Worm (Caenorhabditis elegans) whole organism, L1 larva: ENCODE measurements around the gene cyp-31A3.

Experiments
- C04F5.9 ChIP-seq: sonication (generic microtip); optimal IDR thresholded peaks from 2 replicates; lab custom pipeline; 2016; ENCODE audit warnings: missing genetic modification characterization, missing compliant biosample characterization
- C16A3.4 ChIP-seq: fragments of 150-350 bp; optimal IDR thresholded peaks from 2 replicates; lab custom pipeline; 2014; ENCODE audit warnings: missing biosample characterization, missing genetic modification characterization
- C34B4.2 ChIP-seq: sonication (generic microtip); optimal IDR thresholded peaks from 2 replicates; lab custom pipeline; 2017; ENCODE audit warnings: mild to moderate bottlenecking, missing genetic modification characterization, missing compliant biosample characterization
- Y116A8C.19 ChIP-seq: sonication (generic microtip); optimal IDR thresholded peaks from 2 replicates; lab custom pipeline; 2016; ENCODE audit warnings: missing compliant biosample characterization, missing genetic modification characterization, borderline replicate concordance
- aly-2 ChIP-seq: fragments of 150-350 bp; optimal IDR thresholded peaks from 2 replicates; lab custom pipeline; 2014; ENCODE audit warnings: missing biosample characterization, missing genetic modification characterization
- blmp-1 ChIP-seq: fragments of 150-350 bp; optimal IDR thresholded peaks from 2 replicates; lab custom pipeline; 2014; ENCODE audit warnings: missing biosample characterization, missing genetic modification characterization
- ceh-63 ChIP-seq: fragments of 200-800 bp; sonication (Bioruptor generic); optimal IDR thresholded peaks from 2 replicates; lab custom pipeline; 2018; ENCODE audit warnings: mild to moderate bottlenecking, missing genetic modification characterization, missing compliant biosample characterization
- ceh-88 ChIP-seq: fragments of 200-800 bp; sonication (Bioruptor generic); IDR thresholded peaks from 2 replicates; pipeline ENCODE4 v1.3.6; 2022; ENCODE audit warnings: missing genetic modification characterization, missing compliant biosample characterization
- ces-1 ChIP-seq: fragments of 150-350 bp; optimal IDR thresholded peaks from 2 replicates; lab custom pipeline; 2014; ENCODE audit warnings: missing biosample characterization, missing genetic modification reagents, missing genetic modification characterization
- efl-3 ChIP-seq: fragments of 200-800 bp; sonication (Bioruptor generic); optimal IDR thresholded peaks from 2 replicates; lab custom pipeline; 2018; ENCODE audit warnings: mild to moderate bottlenecking, missing genetic modification characterization, missing compliant biosample characterization
- elt-2 ChIP-seq: sonication (generic microtip); optimal IDR thresholded peaks from 2 replicates; lab custom pipeline; 2016; ENCODE audit warnings: missing genetic modification characterization, mild to moderate bottlenecking, inconsistent platforms, missing compliant biosample characterization, missing genetic modification reagents
- elt-3 ChIP-seq, 6 experiments: fragments of 150-350 bp in 1 of 6; sonication (generic microtip); optimal IDR thresholded peaks; 2 replicates each; lab custom pipeline; 2017 to 2018; ENCODE audit warnings: missing biosample characterization in 6 of 6, missing genetic modification characterization in 6 of 6, inconsistent platforms in 1 of 6
- fos-1 ChIP-seq: fragments of 150-350 bp; optimal IDR thresholded peaks from 2 replicates; lab custom pipeline; 2014; ENCODE audit warnings: missing biosample characterization, missing genetic modification characterization
- grh-1 ChIP-seq: fragments of 200-800 bp; sonication (Bioruptor generic); IDR thresholded peaks from 2 replicates; pipeline ENCODE4 v1.3.6; 2022; ENCODE audit warnings: missing genetic modification reagents, missing genetic modification characterization, missing compliant biosample characterization
- hlh-17 ChIP-seq: fragments of 200-800 bp; sonication (Bioruptor generic); optimal IDR thresholded peaks from 2 replicates; lab custom pipeline; 2018; ENCODE audit warnings: missing genetic modification characterization, mild to moderate bottlenecking, missing compliant biosample characterization, moderate library complexity, borderline replicate concordance
- hlh-4 ChIP-seq: sonication (generic microtip); optimal IDR thresholded peaks from 2 replicates; lab custom pipeline; 2016; ENCODE audit warnings: mild to moderate bottlenecking, missing genetic modification characterization, missing compliant biosample characterization
- hpl-2 ChIP-seq: fragments of 150-350 bp; optimal IDR thresholded peaks from 2 replicates; lab custom pipeline; 2014; ENCODE audit warnings: missing biosample characterization, missing genetic modification reagents, missing genetic modification characterization
- irx-1 ChIP-seq: sonication (generic microtip); optimal IDR thresholded peaks from 2 replicates; lab custom pipeline; 2016; ENCODE audit warnings: missing genetic modification characterization, missing compliant biosample characterization
- jun-1 ChIP-seq: fragments of 150-350 bp; optimal IDR thresholded peaks from 2 replicates; lab custom pipeline; 2014; ENCODE audit warnings: missing biosample characterization, missing genetic modification reagents, missing genetic modification characterization
- lin-13 ChIP-seq: fragments of 150-350 bp; optimal IDR thresholded peaks from 2 replicates; lab custom pipeline; 2014; ENCODE audit warnings: missing biosample characterization, missing genetic modification reagents, missing genetic modification characterization
- lin-14 ChIP-seq: fragments of 200-800 bp; sonication (Bioruptor generic); optimal IDR thresholded peaks from 2 replicates; lab custom pipeline; 2018; ENCODE audit warnings: mild to moderate bottlenecking, missing genetic modification characterization, moderate library complexity, missing compliant biosample characterization
- lin-15B ChIP-seq: fragments of 150-350 bp; sonication (generic microtip); optimal IDR thresholded peaks from 3 replicates; lab custom pipeline; 2014; ENCODE audit warnings: missing biosample characterization, missing genetic modification characterization
- lin-39 ChIP-seq: fragments of 150-350 bp; optimal IDR thresholded peaks from 2 replicates; lab custom pipeline; 2014; ENCODE audit warnings: missing biosample characterization, missing genetic modification reagents, missing genetic modification characterization
- lir-3 ChIP-seq: sonication (generic microtip); optimal IDR thresholded peaks from 2 replicates; lab custom pipeline; 2016; ENCODE audit warnings: mild to moderate bottlenecking, missing genetic modification characterization, moderate library complexity, missing compliant biosample characterization; ENCODE audit not compliant: poor library complexity
- mab-9 ChIP-seq: fragments of 200-800 bp; sonication (Bioruptor generic); IDR thresholded peaks from 2 replicates; pipeline ENCODE4 v1.3.6; 2022; ENCODE audit warnings: missing genetic modification reagents, missing genetic modification characterization, missing compliant biosample characterization
- mep-1 ChIP-seq: fragments of 150-350 bp; optimal IDR thresholded peaks from 2 replicates; lab custom pipeline; 2014; ENCODE audit warnings: missing biosample characterization, missing genetic modification characterization
- nhr-19 ChIP-seq: fragments of 200-800 bp; sonication (Bioruptor generic); conservative IDR thresholded peaks from 2 replicates; pipeline ENCODE4 v1.3.6; 2022; ENCODE audit warnings: missing genetic modification characterization, missing compliant biosample characterization
- nhr-20 ChIP-seq: sonication (generic microtip); optimal IDR thresholded peaks from 2 replicates; lab custom pipeline; 2016; ENCODE audit warnings: mild to moderate bottlenecking, missing genetic modification characterization, missing compliant biosample characterization
- nhr-28 ChIP-seq: fragments of 150-350 bp; optimal IDR thresholded peaks from 2 replicates; lab custom pipeline; 2014; ENCODE audit warnings: missing biosample characterization, missing genetic modification characterization
- nhr-47 ChIP-seq: sonication (generic microtip); optimal IDR thresholded peaks from 2 replicates; lab custom pipeline; 2016; ENCODE audit warnings: mild to moderate bottlenecking, missing genetic modification characterization, moderate library complexity, missing compliant biosample characterization
- nhr-77 ChIP-seq: fragments of 150-350 bp; optimal IDR thresholded peaks from 2 replicates; lab custom pipeline; 2014; ENCODE audit warnings: missing biosample characterization, missing genetic modification characterization
- nhr-84 ChIP-seq: sonication (generic microtip); optimal IDR thresholded peaks from 2 replicates; lab custom pipeline; 2017; ENCODE audit warnings: missing biosample characterization, missing genetic modification characterization
- nhr-85 ChIP-seq: sonication (generic microtip); peaks from one replicate; lab custom pipeline; 2016; ENCODE audit warnings: missing genetic modification characterization, inconsistent platforms, missing compliant biosample characterization
- nhr-90 ChIP-seq: sonication (generic microtip); optimal IDR thresholded peaks from 2 replicates; lab custom pipeline; 2016; ENCODE audit warnings: mild to moderate bottlenecking, missing genetic modification characterization, missing compliant biosample characterization; ENCODE audit not compliant: poor library complexity
- pqm-1 ChIP-seq: sonication (generic microtip); optimal IDR thresholded peaks from 3 replicates; lab custom pipeline; 2017; ENCODE audit warnings: missing biosample characterization, missing genetic modification characterization
- rnt-1 ChIP-seq: sonication (generic microtip); optimal IDR thresholded peaks from 2 replicates; lab custom pipeline; 2016; ENCODE audit warnings: mild to moderate bottlenecking, missing genetic modification characterization, moderate library complexity, missing compliant biosample characterization
- skn-1 ChIP-seq: fragments of 150-350 bp; optimal IDR thresholded peaks from 2 replicates; lab custom pipeline; 2014; ENCODE audit warnings: missing biosample characterization, missing genetic modification characterization
- snpc-4 ChIP-seq: fragments of 150-350 bp; optimal IDR thresholded peaks from 2 replicates; lab custom pipeline; 2014; ENCODE audit warnings: missing biosample characterization, missing genetic modification characterization
- sox-4 ChIP-seq: sonication (generic microtip); optimal IDR thresholded peaks from 2 replicates; lab custom pipeline; 2016; ENCODE audit warnings: missing genetic modification characterization, missing compliant biosample characterization
- sptf-1 ChIP-seq: fragments of 150-350 bp; optimal IDR thresholded peaks from 2 replicates; lab custom pipeline; 2014; ENCODE audit warnings: missing biosample characterization, missing genetic modification characterization
- tbx-2 ChIP-seq: sonication (generic microtip); optimal IDR thresholded peaks from 2 replicates; lab custom pipeline; 2016; ENCODE audit warnings: missing genetic modification characterization, missing compliant biosample characterization
- tlp-1 ChIP-seq: fragments of 150-350 bp; optimal IDR thresholded peaks from 2 replicates; lab custom pipeline; 2014; ENCODE audit warnings: missing biosample characterization, missing genetic modification characterization
- unc-130 ChIP-seq: fragments of 150-350 bp; optimal IDR thresholded peaks from 2 replicates; lab custom pipeline; 2017; ENCODE audit warnings: missing biosample characterization, missing genetic modification characterization, inconsistent platforms
- unc-30 ChIP-seq: sonication (generic microtip); optimal IDR thresholded peaks from 2 replicates; lab custom pipeline; 2017; ENCODE audit warnings: missing biosample characterization, missing genetic modification characterization
- unc-86 ChIP-seq: sonication (generic microtip); optimal IDR thresholded peaks from 2 replicates; lab custom pipeline; 2016; ENCODE audit warnings: missing genetic modification characterization, missing compliant biosample characterization
- vab-15 ChIP-seq: sonication (generic microtip); optimal IDR thresholded peaks from 2 replicates; lab custom pipeline; 2017; ENCODE audit warnings: missing genotype, mild to moderate bottlenecking, missing genetic modification characterization, missing compliant biosample characterization
- xbp-1 ChIP-seq: sonication (generic microtip); optimal IDR thresholded peaks from 2 replicates; lab custom pipeline; 2016; ENCODE audit warnings: missing genetic modification characterization, missing compliant biosample characterization
- ztf-4 ChIP-seq: fragments of 150-350 bp; optimal IDR thresholded peaks from 2 replicates; lab custom pipeline; 2014; ENCODE audit warnings: missing biosample characterization, missing genetic modification characterization

cyp-31A3 gene

DNA sequence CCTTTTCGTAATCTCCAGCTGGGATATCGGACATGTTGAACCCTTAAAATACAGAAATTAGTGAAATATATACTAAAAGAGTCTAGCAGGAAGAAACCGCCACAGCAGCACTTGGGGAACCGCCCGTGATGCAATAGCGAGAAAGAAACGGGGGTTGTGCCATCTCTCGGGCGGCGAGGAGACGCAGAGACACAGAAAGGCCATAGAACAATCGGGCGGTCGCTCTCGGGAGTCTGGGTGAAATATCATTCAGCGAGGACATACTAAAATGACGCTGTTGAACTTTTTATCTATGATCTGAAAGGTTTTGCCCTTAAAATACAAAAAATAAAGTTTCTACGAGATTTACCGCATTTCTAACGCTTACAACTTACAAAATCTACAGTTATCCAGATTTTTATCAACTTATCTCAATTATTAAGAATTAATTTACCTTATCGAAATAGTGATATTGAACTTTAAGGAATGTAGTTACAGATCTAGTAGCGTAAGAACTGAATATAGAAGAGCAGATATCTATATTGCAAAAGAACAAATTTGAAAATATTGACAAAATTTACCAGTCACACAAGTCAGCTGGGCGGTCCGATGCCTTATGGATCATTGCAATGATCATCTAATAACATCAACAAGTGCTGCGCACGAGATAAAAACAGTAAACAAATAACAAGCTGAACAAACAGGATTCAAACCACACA lies 12.3 kb upstream of the cyp-31A3 start, which contains the start of gene cyc-2.1 (continued):
- TF ChIP-seq unc-86 (peak; percentile 30), C34B4.2 (tag; lab: Kevin White, UChicago) (no peak), nhr-20 (tag; lab: Kevin White, UChicago) (peak; percentile 80), aly-2 (tag; lab: Kevin White, UChicago) (peak; percentile 42), lin-15B (tag; lab: Kevin White, UChicago) (peak; percentile 35)

DNA sequence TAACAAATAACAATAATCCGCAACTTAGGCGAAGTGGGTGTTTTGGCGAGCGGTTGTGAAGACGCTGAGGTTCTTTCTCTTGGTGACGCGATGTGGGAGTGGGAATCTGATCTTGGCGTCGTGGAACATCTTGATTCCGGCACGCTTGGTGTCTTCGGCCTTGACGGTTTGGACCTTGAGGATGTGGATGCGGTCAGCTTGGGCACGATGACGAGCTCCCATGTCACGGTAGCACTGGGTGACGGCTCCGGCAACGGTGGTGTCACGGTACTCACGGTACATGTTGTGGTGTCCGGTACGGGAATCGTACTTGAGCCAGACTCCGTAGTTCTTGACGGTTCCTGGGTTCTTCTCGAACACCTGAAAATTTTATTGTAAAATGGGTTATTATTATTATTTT lies 11.7 kb upstream of the cyp-31A3 start:
- peak; percentile 19 for TF ChIP-seq C34B4.2 (tag; lab: Kevin White, UChicago)
- TF ChIP-seq irx-1 (tag; lab: Kevin White, UChicago), result no peak
- TF ChIP-seq mab-9, result 0 out of 2 replicates have a peak, but pooled peaks have one; percentile 35
- no peak for TF ChIP-seq rnt-1
- TF ChIP-seq, all 84 proteins: peak for 2

DNA sequence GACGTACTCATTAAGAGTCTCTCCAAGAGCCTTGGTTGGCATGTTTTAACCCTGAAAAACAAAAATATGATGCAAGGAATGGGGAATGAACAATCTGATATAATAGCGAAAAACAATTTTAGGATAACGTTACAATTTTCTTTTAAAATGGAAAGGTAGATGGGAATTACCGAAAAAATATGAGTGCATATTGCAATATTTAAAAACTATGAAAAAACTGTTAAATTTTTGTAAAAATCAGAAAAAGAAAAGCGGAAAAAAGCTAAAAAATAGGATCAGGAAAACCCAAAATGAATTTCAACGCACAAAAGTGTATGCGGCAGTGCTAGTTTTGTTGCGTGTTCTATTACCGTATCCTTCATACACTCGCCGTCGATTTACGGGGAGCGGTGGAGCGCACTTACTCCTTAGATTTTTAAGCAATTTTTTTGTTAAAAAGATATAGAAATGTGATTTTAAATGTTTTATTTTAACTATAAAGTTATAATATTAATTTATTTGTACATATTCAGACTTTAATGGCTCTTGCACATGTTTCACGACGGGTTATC lies 11.0 kb upstream of the cyp-31A3 start, which contains the start of the genes rpl-20 and Y17G9B.5:
Gene rpl-20, minus strand, starts transcription at position 51 of the 551 bp plus-strand sequence.
Gene Y17G9B.5, plus strand, starts transcription at position 513 of the 551 bp plus-strand sequence.
- TF ChIP-seq nhr-19 (GFP tag; lab: Robert Waterston, UW) (peak; percentile 100), ceh-88 (GFP tag; lab: Robert Waterston, UW) (peak; percentile 100), jun-1 (tag; lab: Kevin White, UChicago) (peak; percentile 99), nhr-85 (tag; lab: Kevin White, UChicago) (peak; percentile 100), grh-1 (peak; percentile 100), unc-130 (peak; percentile 100), pqm-1 (tag; lab: Kevin White, UChicago) (peak; percentile 88), nhr-84 (peak; percentile 91), ces-1 (GFP tag; lab: Kevin White, UChicago) (peak; percentile 81), efl-3 (GFP tag; lab: Kevin White, UChicago) (peak; percentile 98), tbx-2 (tag; lab: Kevin White, UChicago) (peak; percentile 100), blmp-1 (tag; lab: Kevin White, UChicago) (peak; percentile 94), lir-3 (peak; percentile 98), mep-1 (tag; lab: Kevin White, UChicago) (peak; percentile 100), hlh-4 (tag; lab: Kevin White, UChicago) (peak; percentile 70), hlh-17 (peak; percentile 73), Y116A8C.19 (peak; percentile 81), ztf-4 (peak; percentile 100), snpc-4 (peak; percentile 95), fos-1 (tag; lab: Kevin White, UChicago) (peak; percentile 99), C16A3.4 (tag; lab: Kevin White, UChicago) (peak; percentile 100), sox-4 (tag; lab: Kevin White, UChicago) (peak; percentile 98), nhr-47 (tag; lab: Kevin White, UChicago) (peak; percentile 100), lin-14 (GFP tag; lab: Kevin White, UChicago) (peak; percentile 100), nhr-28 (peak; percentile 82), lin-39 (tag; lab: Kevin White, UChicago) (peak; percentile 99), sptf-1 (tag; lab: Kevin White, UChicago) (no peak), ceh-63 (GFP tag; lab: Kevin White, UChicago) (peak; percentile 96), xbp-1 (tag; lab: Kevin White, UChicago) (peak; percentile 100), lin-13 (peak; percentile 100), skn-1 (tag; lab: Kevin White, UChicago) (peak; percentile 99), elt-2 (tag; lab: Kevin White, UChicago) (peak; percentile 99), C04F5.9 (peak; percentile 97), vab-15 (tag; lab: Kevin White, UChicago) (peak; percentile 97), mab-9 (peak; percentile 99), unc-30 (tag; lab: Kevin White, UChicago) (peak; percentile 91), nhr-77 (tag; lab: Kevin White, UChicago) (peak; percentile 100), elt-3 (tag; optimal IDR thresholded peaks at IDR 0.05; lab: Kevin White, UChicago) (peak; percentile 85 to 100 (median 100)), hpl-2 (GFP tag; lab: Kevin White, UChicago) (peak; percentile 97), nhr-90 (tag; lab: Kevin White, UChicago) (peak; percentile 100), tlp-1 (tag; lab: Kevin White, UChicago) (no peak)
